Fruit fly (Drosophila melanogaster) whole organism, larva: ENCODE results near the gene Nf-YA.

Experiments used
- noc ChIP-seq: fragments of 200-800 bp; sonication (Bioruptor generic); optimal IDR thresholded peaks from 3 replicates; lab custom pipeline; 2019; ENCODE audit warnings: missing biosample characterization, mild to moderate bottlenecking, missing genetic modification characterization, moderate library complexity

Gene Nf-YA

DNA sequence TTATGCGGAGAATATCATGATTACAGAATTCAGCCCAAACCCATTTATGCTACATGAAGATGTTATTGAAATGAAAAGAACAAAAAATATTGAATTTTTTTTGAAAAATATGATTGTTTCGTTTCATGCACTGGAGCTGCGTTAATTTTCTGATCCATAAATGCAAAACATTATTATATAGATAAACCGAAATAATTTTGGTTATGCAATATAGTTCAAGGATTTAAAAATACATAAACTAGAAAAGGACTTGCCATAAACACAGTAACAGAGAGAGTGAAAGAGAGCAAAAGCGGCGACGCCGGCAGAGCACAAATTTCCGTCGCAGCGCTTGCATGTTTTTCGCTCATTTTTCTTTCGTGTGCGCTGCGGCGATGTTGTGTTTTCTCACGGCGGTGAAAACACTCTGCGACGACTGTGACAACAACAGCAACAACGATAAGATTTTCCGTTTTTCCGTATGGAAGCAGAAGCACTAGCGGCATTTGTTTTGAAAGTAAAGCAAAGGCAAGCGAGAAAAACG is 20.2 kb upstream of the Nf-YA start:
- TF ChIP-seq noc (tag; lab: Kevin White, UChicago): peak; percentile 85

DNA sequence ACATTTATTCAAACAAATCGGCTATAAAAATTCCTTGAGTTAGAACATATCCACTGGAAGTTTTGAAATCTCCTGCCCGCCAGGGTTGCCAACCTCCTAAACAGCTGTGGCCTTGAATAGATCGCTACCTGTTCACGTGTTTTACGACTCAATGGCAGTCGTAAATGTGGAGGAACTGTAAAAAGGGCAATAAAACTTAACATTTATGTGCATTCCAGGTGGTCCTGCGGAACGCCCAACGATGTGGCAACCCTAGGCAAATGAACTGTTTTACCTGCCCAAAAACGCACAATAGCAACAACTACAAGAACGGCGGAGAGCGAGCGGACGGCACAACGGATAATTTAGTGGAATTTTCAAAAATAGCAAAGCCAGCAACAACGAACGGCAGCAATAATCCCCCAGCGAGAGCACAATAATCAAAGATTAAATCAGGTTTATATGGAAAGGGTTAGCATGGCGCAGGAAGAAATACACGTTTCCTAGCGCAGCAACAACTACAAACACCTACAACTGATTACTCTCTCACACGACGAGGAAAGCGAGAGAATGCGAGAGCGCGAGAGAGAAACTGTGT is 19.7 kb upstream of the Nf-YA start:
- TF ChIP-seq noc (tag; lab: Kevin White, UChicago): no peak

DNA sequence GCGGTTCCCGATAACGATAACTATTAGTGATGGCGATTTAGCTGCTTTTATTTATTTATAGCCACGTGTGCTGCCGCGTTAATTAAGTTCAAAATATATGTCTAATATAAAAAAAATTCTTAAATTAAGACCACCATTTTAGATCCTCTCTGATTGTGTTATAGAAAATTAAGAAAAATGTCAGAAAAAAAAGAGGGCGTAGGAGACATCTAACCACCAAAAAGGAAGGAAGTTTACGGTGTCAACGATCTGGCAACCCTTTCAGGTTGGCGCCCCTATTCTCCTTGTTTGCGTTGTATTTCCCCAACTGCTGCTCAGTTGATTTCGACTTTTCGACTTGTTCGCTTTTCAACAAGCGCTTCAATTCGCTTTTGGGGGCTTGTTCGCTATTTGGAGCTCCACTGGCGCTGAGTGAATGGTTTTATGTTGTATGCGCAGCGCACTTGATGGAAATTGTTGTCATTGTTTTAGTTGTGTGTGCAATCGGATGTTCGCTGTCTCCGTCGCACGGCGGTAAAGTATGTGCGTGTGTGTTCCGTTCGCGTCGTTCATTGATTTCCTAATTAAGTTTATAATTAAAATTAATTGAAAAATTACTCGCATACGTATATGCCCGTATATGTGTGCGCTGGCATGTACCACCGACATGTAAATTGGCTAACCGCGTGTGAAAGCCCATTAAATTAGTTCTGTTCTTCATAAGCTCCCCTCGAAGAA is 18.9 kb upstream of the Nf-YA start, which contains the start of the genes CG3434 and CG44838:
Gene CG3434 (minus strand): TSS at position 25 of the 717 bp plus-strand sequence.
Gene CG44838 (plus strand): TSS at position 276 of the 717 bp plus-strand sequence.
- peak; percentile 67 for TF ChIP-seq noc (tag; lab: Kevin White, UChicago)

DNA sequence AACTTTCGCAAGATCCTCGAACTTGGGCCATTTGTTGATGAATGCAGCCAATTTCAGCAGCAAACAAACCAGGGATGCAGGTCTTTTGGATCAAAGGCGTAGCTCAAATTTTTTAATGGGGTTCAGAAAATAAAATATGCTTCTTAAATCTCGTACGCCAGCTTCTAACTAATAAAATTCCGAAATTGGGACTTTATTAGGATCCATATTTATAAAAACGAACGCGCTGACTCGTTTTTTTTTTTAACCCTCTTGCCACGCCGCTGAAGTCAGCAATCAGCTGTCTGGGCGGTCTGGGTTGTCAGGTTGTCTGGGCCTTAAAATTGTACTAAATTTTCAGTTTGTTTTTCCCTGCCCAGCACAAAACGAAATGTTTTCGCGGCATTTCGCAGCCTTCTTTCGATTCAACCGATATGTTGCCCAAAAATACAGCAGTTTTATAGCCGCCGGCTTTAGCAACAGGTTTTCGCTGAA is 15.6 kb upstream of the Nf-YA start, which contains the start of gene CG3437:
Gene CG3437 (minus strand): TSS at position 51 of the 474 bp plus-strand sequence.
- TF ChIP-seq noc (tag; lab: Kevin White, UChicago): peak; percentile 99

DNA sequence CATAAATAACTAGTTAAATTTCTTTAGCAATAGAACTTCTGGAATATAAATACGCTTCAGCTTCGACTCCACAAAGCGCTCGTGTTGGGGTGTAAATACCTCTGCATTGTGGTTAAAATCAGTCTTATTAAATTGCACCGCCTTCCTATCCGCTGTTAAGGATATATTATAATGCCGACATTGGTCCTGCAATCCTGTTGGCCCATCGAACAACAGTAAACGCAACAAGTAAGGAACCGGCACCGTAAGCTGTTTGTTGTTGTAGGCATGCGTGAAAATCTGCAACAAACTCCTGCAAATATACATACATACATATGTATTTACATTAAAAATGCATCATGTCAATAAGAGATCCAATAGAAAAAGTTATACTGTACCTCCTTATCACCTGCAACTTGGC is 14.3 kb upstream of the Nf-YA start:
- TF ChIP-seq noc (tag; lab: Kevin White, UChicago): no peak

DNA sequence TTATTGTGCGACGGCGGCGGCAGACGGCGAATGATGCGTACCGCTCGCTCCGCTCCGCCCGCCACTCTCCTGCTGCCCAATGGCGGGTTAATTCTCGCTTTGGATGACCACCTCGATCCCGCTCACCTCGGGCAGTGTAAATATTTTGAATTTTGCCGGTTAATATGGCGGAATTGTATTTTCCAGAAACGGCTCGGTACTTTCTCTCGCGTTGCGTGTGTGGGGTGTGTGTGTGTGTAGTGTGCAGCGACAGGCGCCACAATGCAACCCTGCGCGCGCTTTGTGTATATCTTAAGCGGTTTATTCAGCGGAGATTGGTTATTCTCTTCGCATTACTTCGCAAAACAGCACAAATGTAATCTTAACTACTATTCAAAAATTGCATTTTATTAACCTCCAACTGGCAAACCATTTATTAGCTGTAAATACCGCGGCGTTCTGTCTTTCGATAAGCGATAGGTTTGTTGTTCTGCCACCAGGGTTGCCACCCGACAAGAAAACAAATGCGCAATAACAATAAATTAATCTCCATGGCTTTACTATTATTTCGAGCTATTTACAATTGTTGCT is 13.8 kb upstream of the Nf-YA start, which contains the start of the genes phol and CG3552:
Gene phol (minus strand): TSS at position 463 of the 570 bp plus-strand sequence.
Gene CG3552 (plus strand): TSS at position 500 of the 570 bp plus-strand sequence.
- TF ChIP-seq noc (tag; lab: Kevin White, UChicago): no peak

DNA sequence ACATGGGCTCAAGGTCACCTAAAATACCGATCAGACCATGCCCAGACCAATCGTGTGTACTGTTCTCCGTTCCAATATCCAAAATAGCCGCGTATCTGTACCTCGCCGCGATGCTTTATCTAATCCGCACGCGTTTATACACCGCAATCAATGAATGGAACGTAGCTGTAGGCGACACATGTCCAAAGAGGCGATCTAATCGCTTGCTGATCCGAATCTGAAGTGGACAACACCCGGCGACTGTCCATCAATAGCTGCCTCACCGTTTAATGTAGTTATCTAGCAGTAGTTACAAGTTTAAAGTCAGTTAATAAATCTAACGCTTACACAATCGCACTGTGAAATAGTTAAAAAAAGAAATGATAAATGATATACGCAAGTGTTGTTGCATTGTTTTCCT is 10.4 kb upstream of the Nf-YA start:
- TF ChIP-seq noc (tag; lab: Kevin White, UChicago): no peak

DNA sequence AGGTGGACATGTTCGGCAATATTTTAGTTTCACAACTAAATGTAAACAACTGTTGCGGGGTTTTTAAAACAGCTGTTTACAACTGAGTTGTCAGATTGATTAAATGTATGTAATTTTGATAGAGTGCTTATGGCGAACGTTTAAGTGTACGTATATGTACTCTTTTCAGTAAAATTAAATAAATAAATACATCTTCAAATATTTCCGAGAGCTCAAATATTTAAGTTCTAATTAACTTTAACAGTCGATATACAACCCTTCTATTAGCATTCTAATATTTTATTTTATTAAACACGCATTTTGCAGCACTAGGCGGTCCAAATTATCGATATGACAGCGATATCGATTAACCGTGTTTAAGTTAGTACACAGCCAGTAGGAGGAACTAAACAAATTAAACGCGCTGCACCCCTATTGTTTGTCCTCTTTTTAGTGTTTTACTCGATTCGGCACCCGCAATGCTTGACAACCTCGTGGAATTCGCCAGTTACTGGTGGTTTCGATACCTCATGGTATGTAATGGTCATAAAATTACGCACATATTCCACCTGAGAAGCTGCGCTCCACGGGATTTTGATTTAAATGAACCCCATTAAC is 9.6 kb upstream of the Nf-YA start, which contains the start of the genes CG3448 and ghi:
Gene CG3448 (minus strand): TSS at position 51 of the 597 bp plus-strand sequence.
Gene ghi (plus strand): TSS at position 355 of the 597 bp plus-strand sequence.
- peak; percentile 56 for TF ChIP-seq noc (tag; lab: Kevin White, UChicago)

DNA sequence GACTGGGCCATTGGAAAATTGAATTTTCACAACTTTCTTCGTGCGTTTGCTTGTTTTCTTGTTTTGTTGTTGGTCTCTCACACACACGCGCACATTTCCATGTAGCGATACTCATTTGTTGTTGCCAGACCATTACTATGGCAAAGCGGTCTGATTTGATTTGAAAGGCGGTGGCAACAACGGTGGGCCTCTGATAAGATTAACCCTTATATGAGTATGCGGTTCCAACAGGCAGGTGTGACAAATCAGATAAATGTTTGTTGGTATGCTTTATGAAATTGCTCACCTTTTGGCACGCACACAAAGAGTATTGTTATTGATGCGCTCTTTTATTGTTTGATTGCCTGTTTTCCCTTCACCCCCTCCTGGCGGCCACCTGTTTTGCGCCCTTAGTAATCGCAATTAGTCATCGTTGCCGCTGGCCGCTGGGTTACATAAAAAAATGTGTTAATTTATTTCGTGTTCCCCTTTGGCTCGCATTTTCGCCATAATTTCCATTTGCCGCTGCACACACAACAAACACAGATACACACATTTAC is 5.2 kb upstream of the Nf-YA start:
- TF ChIP-seq noc (tag; lab: Kevin White, UChicago): peak; percentile 64

DNA sequence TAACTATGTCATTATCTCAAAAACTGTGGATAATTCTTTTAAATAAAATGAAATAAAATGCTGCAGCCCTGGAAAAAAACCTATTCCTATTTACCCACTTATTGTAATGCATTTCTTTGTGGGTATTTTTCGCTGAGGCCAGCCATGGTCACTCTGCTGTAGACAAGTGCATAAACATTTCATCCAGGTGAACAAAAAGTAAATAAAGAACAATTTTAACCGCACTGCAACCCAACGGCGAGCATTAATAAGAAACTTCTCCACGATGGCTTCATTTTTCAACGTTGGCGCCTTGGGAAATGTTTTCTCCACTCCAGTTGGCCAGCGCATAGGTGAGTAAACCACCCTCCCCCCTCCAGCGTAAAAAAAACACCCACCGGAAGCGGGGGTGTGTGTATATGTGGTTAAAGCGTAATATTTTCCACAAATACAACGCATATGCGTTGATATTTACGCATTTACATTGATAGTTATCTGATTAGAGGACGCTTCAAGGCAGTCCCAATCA is 4.7 kb upstream of the Nf-YA start, which contains the start of gene CG3529:
Gene CG3529 (plus strand): TSS at position 134 of the 508 bp plus-strand sequence.
- peak; percentile 11 for TF ChIP-seq noc (tag; lab: Kevin White, UChicago)

DNA sequence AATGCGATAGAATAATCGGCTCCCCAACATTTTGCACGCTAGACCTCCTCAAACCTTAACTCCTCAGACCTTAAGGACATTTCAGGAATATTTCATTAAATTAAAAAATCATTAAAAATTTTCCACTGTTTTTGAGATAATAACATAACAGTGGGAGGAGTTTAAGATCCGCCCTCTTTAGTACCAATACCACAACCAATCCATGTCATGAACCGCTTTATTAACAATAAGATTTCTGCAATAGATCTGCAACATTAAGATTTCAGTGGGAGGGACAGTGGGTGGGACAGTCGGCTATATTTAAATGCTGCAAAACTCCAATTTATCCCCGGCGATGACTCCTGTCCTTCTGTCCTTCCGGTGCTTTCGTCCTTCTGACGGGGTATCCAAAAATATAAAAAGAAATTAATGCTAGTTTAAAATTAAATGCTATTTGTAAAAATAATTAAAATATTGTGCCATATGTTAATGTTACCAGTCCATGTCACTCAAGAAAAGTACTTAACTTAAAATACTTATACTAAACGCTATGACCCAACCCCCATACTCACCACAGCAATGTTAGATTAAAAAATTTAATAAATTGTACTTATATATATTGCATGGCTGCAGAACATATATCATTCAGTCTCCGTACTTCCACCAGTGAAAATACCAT is 687 bp upstream of the Nf-YA start, which contains the start of gene Srg3:
Gene Srg3 (plus strand): TSS at position 608 of the 658 bp plus-strand sequence.
- TF ChIP-seq noc (tag; lab: Kevin White, UChicago): no peak

DNA sequence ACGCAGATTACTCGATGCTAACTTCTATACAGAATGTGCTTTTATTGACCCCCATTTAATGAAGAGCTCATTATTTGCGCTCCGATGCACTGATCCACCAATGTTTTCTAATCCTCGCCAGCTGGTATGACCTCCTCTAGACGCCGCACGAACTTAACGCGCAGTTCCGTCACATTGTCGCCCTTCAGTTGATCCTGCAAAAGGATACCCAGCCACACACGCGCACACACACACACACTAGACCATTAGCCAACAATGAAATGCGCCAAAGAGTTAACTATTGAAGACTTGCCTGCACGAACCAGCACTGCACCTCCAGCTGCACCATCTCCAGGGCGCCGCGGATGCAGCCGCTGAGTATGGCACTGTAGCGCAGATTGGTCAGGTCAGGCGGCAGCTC is 3.2 kb downstream of the Nf-YA start:
- no peak for TF ChIP-seq noc (tag; lab: Kevin White, UChicago)

DNA sequence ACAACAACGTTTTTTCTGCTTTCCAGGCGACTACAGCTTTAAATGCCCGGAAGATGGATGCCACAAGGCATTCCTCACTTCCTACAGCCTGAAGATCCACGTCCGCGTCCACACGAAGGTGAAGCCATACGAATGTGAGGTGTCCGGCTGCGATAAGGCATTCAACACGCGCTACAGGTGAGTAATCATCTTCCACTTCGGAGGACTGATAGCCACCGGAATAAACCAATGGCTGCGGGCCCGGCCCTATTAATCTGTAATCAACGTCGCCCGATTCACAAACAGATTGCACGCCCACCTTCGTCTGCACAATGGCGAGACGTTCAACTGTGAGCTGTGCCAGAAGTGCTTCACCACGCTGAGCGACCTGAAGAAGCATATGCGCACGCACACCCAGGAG is 6.2 kb downstream of the Nf-YA start:
- no peak for TF ChIP-seq noc (tag; lab: Kevin White, UChicago)

DNA sequence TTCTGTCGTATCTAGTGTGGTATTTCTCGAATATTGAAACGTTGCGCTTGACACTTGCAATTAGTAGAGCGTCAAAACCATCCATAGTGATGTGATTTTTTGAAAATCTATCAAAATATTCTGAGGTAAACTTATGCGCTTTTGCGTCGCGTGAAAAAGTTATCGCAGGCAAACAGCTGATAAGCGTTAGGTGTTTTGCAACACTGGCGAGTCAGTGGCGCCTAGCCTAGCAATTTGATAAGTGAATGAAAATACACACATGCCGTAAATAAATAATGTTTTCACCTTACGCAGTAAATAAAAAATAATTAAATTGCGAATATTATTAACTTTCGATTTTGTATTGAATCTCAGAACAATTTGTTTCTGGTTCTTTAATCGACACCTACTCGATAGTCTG is 6.8 kb downstream of the Nf-YA start, which contains the start of gene CG42526:
Gene CG42526 (minus strand): TSS at position 85 of the 400 bp plus-strand sequence.
- TF ChIP-seq noc (tag; lab: Kevin White, UChicago): no peak
